Worm (Caenorhabditis elegans): Measurements from ENCODE around the gene Y5H2A.4.

- no peak for TF ChIP-seq B0310.2 (tag; optimal IDR thresholded peaks at IDR 0.05)
- no peak for TF ChIP-seq ets-7 (tag; optimal IDR thresholded peaks at IDR 0.05)
- no peak for TF ChIP-seq ama-1 (optimal IDR thresholded peaks at IDR 0.05)
- TF ChIP-seq hnd-1 (tag; optimal IDR thresholded peaks at IDR 0.05) = no peak
- TF ChIP-seq pes-1 (GFP tag; IDR thresholded peaks at IDR 0.05) = no peak
- no peak for TF ChIP-seq tra-4 (tag; optimal IDR thresholded peaks at IDR 0.05)
- no peak for TF ChIP-seq sea-1 (GFP tag; conservative IDR thresholded peaks at IDR 0.05)
- TF ChIP-seq tbx-37 (GFP tag; conservative IDR thresholded peaks at IDR 0.05) = no peak
- no peak for TF ChIP-seq ceh-13 (GFP tag; optimal IDR thresholded peaks at IDR 0.05)
Measured at ce11 chrV:2228781-2229180, 45.4 kb downstream of the Y5H2A.4 start, which contains the start of gene nhr-126.

Measured in whole organism, early embryonic.